Fruit fly (Drosophila melanogaster): Measurements from ENCODE around the gene pll.

pll gene

dm6 chr3R:27281022-27281810, 28.2 kb upstream of the pll start (continued):
- TF ChIP-seq CG10431 (GFP tag; optimal IDR thresholded peaks at IDR 0.05) (peak; percentile 33), bsh (GFP tag; optimal IDR thresholded peaks at IDR 0.05) (peak; percentile 94 to 98), CG10147 (GFP tag; optimal IDR thresholded peaks at IDR 0.05) (peak; percentile 89), CG7963 (GFP tag; IDR thresholded peaks at IDR 0.05; ENCODE audit: partially characterized antibody) (peak; percentile 54; the same call in 1 of the 3 replicates), CG9609 (GFP tag; optimal IDR thresholded peaks at IDR 0.05) (peak; percentile 97), CG18262 (tag; optimal IDR thresholded peaks at IDR 0.05) (peak; percentile 93), CG17568 (GFP tag; optimal IDR thresholded peaks at IDR 0.05) (peak; percentile 90), trh (GFP tag; optimal IDR thresholded peaks at IDR 0.05) (peak; percentile 81), CG3838 (GFP tag; optimal IDR thresholded peaks at IDR 0.05) (peak; percentile 86), Xrp1 (GFP tag; IDR thresholded peaks at IDR 0.05) (peak; percentile 98), CG14441 (GFP tag; IDR thresholded peaks at IDR 0.05) (peak; percentile 98), hth (optimal IDR thresholded peaks at IDR 0.05) (no peak), CG2678 (tag; optimal IDR thresholded peaks at IDR 0.05) (peak; percentile 96), CG9727 (GFP tag; optimal IDR thresholded peaks at IDR 0.05) (peak; percentile 95), Meics (GFP tag; optimal IDR thresholded peaks at IDR 0.05) (peak; percentile 97), CG17802 (tag; optimal IDR thresholded peaks at IDR 0.05) (peak; percentile 78), z (GFP tag; IDR thresholded peaks at IDR 0.05) (peak; percentile 71; the same call in 2 of the 3 replicates), danr (GFP tag; IDR thresholded peaks at IDR 0.05) (peak; percentile 95), CG16813 (GFP tag; IDR thresholded peaks at IDR 0.05; ENCODE audit: partially characterized antibody) (peak; percentile 51; the same call in 2 of the 3 replicates), CG5245 (GFP tag; optimal IDR thresholded peaks at IDR 0.05) (peak; percentile 92), Mrtf (GFP tag; IDR thresholded peaks at IDR 0.05) (peak; percentile 97), MBD-R2 (GFP tag; IDR thresholded peaks at IDR 0.05) (peak; percentile 95), insv (GFP tag; optimal IDR thresholded peaks at IDR 0.05) (peak; percentile 28 to 41), CG15269 (tag; optimal IDR thresholded peaks at IDR 0.05) (peak; percentile 97), Rx (GFP tag; IDR thresholded peaks at IDR 0.05) (peak; percentile 97), sens-2 (GFP tag; IDR thresholded peaks at IDR 0.05) (peak; percentile 90), Kr (GFP tag; optimal IDR thresholded peaks at IDR 0.05) (no peak), Eip74EF (GFP tag; optimal IDR thresholded peaks at IDR 0.05) (peak in 1 of 2 experiments; percentile 88), bigmax (GFP tag; optimal IDR thresholded peaks at IDR 0.05) (peak; percentile 68), PHDP (tag; optimal IDR thresholded peaks at IDR 0.05) (peak; percentile 97), CG32532 (GFP tag; IDR thresholded peaks at IDR 0.05) (peak; percentile 98), wdn (GFP tag; IDR thresholded peaks at IDR 0.05) (peak; percentile 97), Spps (tag; optimal IDR thresholded peaks at IDR 0.05) (peak; percentile 77), Gsc (GFP tag; IDR thresholded peaks at IDR 0.05) (peak; percentile 84), sim (GFP tag; IDR thresholded peaks at IDR 0.05) (peak; percentile 91), CG17385 (GFP tag; optimal IDR thresholded peaks at IDR 0.05) (peak; percentile 91), Ets65A (GFP tag) (peak; percentile 99), Scr (GFP tag; IDR thresholded peaks at IDR 0.05; ENCODE audit: partially characterized antibody) (peak; percentile 13), CG4730 (GFP tag; IDR thresholded peaks at IDR 0.05) (peak; percentile 95), Lhr (GFP tag; optimal IDR thresholded peaks at IDR 0.05) (peak; percentile 66), tx (GFP tag; optimal IDR thresholded peaks at IDR 0.05) (peak; percentile 91), fru (optimal IDR thresholded peaks at IDR 0.05) (peak; percentile 59), CG10565 (GFP tag; optimal IDR thresholded peaks at IDR 0.05) (peak; percentile 59), CG18619 (GFP tag; optimal IDR thresholded peaks at IDR 0.05) (peak; percentile 96), gcm (GFP tag; optimal IDR thresholded peaks at IDR 0.05) (peak; percentile 90), btn (GFP tag; optimal IDR thresholded peaks at IDR 0.05) (peak; percentile 92), sc (optimal IDR thresholded peaks at IDR 0.05) (no peak), sc (GFP tag; optimal IDR thresholded peaks at IDR 0.05) (peak; percentile 90), rib (GFP tag; IDR thresholded peaks at IDR 0.05) (peak; percentile 96), lilli (GFP tag; optimal IDR thresholded peaks at IDR 0.05) (peak; percentile 98)

All from whole organism, embryonic.